Worm (Caenorhabditis elegans) whole organism, late embryonic: ENCODE measurements around the gene C04H5.1.

ENCODE experiments used
- ceh-45 ChIP-seq: fragments of 200-800 bp; sonication (Bioruptor generic); IDR thresholded peaks from 2 replicates; pipeline ENCODE4 v1.3.6; 2022; ENCODE audit warnings: missing genetic modification reagents, missing genetic modification characterization, missing compliant biosample characterization
- fkh-10 ChIP-seq: fragments of 150-350 bp; optimal IDR thresholded peaks from 2 replicates; lab custom pipeline; 2014; ENCODE audit warnings: missing biosample characterization, missing genetic modification reagents, missing genetic modification characterization
- pat-9 ChIP-seq: fragments of 200-800 bp; sonication (Bioruptor generic); optimal IDR thresholded peaks from 2 replicates; lab custom pipeline; 2018; ENCODE audit warnings: mild to moderate bottlenecking, missing genetic modification characterization, moderate library complexity, missing compliant biosample characterization

- TF ChIP-seq pat-9 (no peak), ceh-45 (no peak), fkh-10 (GFP tag; lab: Kevin White, UChicago) (no peak)
Measured at ce11 chrII:14573315-14573714, 39.2 kb downstream of the C04H5.1 start, which contains the start of gene madf-5.
